Fruit fly (Drosophila melanogaster) whole organism, embryonic: ENCODE data around the gene CG13700.
A peak's percentile ranks its signal among the peaks of the same experiment; 100 is the strongest.

Experiments used
- B-H2 ChIP-seq: fragments of 200-800 bp; sonication (Bioruptor generic); optimal IDR thresholded peaks from 2 replicates; lab custom pipeline; 2018; ENCODE audit warnings: missing biosample characterization, mild to moderate bottlenecking, missing genetic modification characterization
- BEAF-32 ChIP-seq: fragments of 200-800 bp; sonication (Bioruptor generic); optimal IDR thresholded peaks from 3 replicates; lab custom pipeline; 2017; ENCODE audit warnings: missing biosample characterization, missing genetic modification characterization, mild to moderate bottlenecking, moderate library complexity, missing genetic modification reagents
- CG1024 ChIP-seq: fragments of 200-800 bp; sonication (Bioruptor generic); IDR thresholded peaks from 2 replicates; pipeline ENCODE4 v1.3.6; 2022; ENCODE audit warnings: missing biosample characterization, missing genetic modification characterization
- CG10366 ChIP-seq: fragments of 200-800 bp; sonication (Bioruptor generic); IDR thresholded peaks from 2 replicates; pipeline ENCODE4 v1.3.6; 2022; ENCODE audit warnings: missing biosample characterization, missing genetic modification characterization
- CG11696 ChIP-seq: fragments of 200-800 bp; sonication (Bioruptor generic); IDR thresholded peaks from 2 replicates; pipeline ENCODE4 v1.3.6; 2022; ENCODE audit warnings: missing biosample characterization, missing genetic modification characterization
- CG12071 ChIP-seq: fragments of 200-800 bp; sonication (Bioruptor generic); optimal IDR thresholded peaks from 3 replicates; lab custom pipeline; 2018; ENCODE audit warnings: missing biosample characterization, mild to moderate bottlenecking, missing genetic modification characterization
- CG12155 ChIP-seq: fragments of 200-800 bp; sonication (Bioruptor generic); optimal IDR thresholded peaks from 3 replicates; lab custom pipeline; 2016; ENCODE audit warnings: missing biosample characterization, missing genetic modification characterization
- CG12219 ChIP-seq: fragments of 200-800 bp; sonication (Bioruptor generic); optimal IDR thresholded peaks from 3 replicates; lab custom pipeline; 2018; ENCODE audit warnings: missing biosample characterization, mild to moderate bottlenecking, missing genetic modification characterization
- CG14710 ChIP-seq: fragments of 200-800 bp; sonication (Bioruptor generic); optimal IDR thresholded peaks from 3 replicates; lab custom pipeline; 2019; ENCODE audit warnings: missing biosample characterization, mild to moderate bottlenecking, missing genetic modification characterization, moderate library complexity
- CG15011 ChIP-seq: fragments of 200-800 bp; sonication (Bioruptor generic); optimal IDR thresholded peaks from 3 replicates; lab custom pipeline; 2018; ENCODE audit warnings: missing biosample characterization, mild to moderate bottlenecking, missing genetic modification characterization
- CG15514 ChIP-seq: fragments of 200-800 bp; sonication (Bioruptor generic); optimal IDR thresholded peaks from 3 replicates; lab custom pipeline; 2017; ENCODE audit warnings: missing biosample characterization, missing genetic modification characterization, mild to moderate bottlenecking, moderate library complexity, missing genetic modification reagents
- CG17612 ChIP-seq: fragments of 200-800 bp; sonication (Bioruptor generic); IDR thresholded peaks from 2 replicates; pipeline ENCODE4 v1.3.6; 2022; ENCODE audit warnings: missing biosample characterization, missing genetic modification characterization
- CG17802 ChIP-seq: fragments of 200-800 bp; sonication (Bioruptor generic); optimal IDR thresholded peaks from 2 replicates; lab custom pipeline; 2018; ENCODE audit warnings: missing biosample characterization, mild to moderate bottlenecking, missing genetic modification characterization, moderate library complexity
- CG3065 ChIP-seq: fragments of 200-800 bp; sonication (Bioruptor generic); optimal IDR thresholded peaks from 2 replicates; lab custom pipeline; 2016; ENCODE audit warnings: missing biosample characterization, missing genetic modification characterization
- CG31365 ChIP-seq: fragments of 200-800 bp; sonication (Bioruptor generic); optimal IDR thresholded peaks from 2 replicates; lab custom pipeline; 2018; ENCODE audit warnings: missing biosample characterization, mild to moderate bottlenecking, missing genetic modification characterization
- CG32767 ChIP-seq: fragments of 200-800 bp; sonication (Bioruptor generic); IDR thresholded peaks from 2 replicates; pipeline ENCODE4 v1.3.6; 2022; ENCODE audit warnings: missing biosample characterization, missing genetic modification characterization
- CG32772 ChIP-seq: fragments of 200-800 bp; sonication (Bioruptor generic); IDR thresholded peaks from 2 replicates; pipeline ENCODE4 v1.3.6; 2022; ENCODE audit warnings: missing biosample characterization, missing genetic modification characterization
- CG33557 ChIP-seq: fragments of 200-800 bp; sonication (Bioruptor generic); optimal IDR thresholded peaks from 2 replicates; lab custom pipeline; 2019; ENCODE audit warnings: missing biosample characterization, mild to moderate bottlenecking, missing genetic modification characterization, moderate library complexity
- CG4360 ChIP-seq: fragments of 200-800 bp; sonication (Bioruptor generic); IDR thresholded peaks from 2 replicates; pipeline ENCODE4 v1.3.6; 2022; ENCODE audit warnings: missing biosample characterization, missing genetic modification characterization
- CG4617 ChIP-seq: fragments of 200-800 bp; sonication (Bioruptor generic); optimal IDR thresholded peaks from 3 replicates; lab custom pipeline; 2016; ENCODE audit warnings: missing biosample characterization, missing genetic modification characterization, borderline replicate concordance
- CG4730 ChIP-seq: fragments of 200-800 bp; sonication (Bioruptor generic); IDR thresholded peaks from 2 replicates; pipeline ENCODE4 v1.3.6; 2022; ENCODE audit warnings: missing biosample characterization, missing genetic modification characterization
- CG5180 ChIP-seq: fragments of 200-800 bp; sonication (Bioruptor generic); optimal IDR thresholded peaks from 3 replicates; lab custom pipeline; 2017; ENCODE audit warnings: missing biosample characterization, missing genetic modification characterization, mild to moderate bottlenecking, moderate library complexity, missing genetic modification reagents
- CG6272 ChIP-seq: fragments of 200-800 bp; sonication (Bioruptor generic); IDR thresholded peaks from 2 replicates; pipeline ENCODE4 v1.3.6; 2022; ENCODE audit warnings: missing biosample characterization, missing genetic modification characterization
- CG6854 ChIP-seq: fragments of 200-800 bp; sonication (Bioruptor generic); optimal IDR thresholded peaks from 3 replicates; lab custom pipeline; 2017; ENCODE audit warnings: missing biosample characterization, mild to moderate bottlenecking, missing genetic modification characterization
- CG7928 ChIP-seq: fragments of 200-800 bp; sonication (Bioruptor generic); optimal IDR thresholded peaks from 2 replicates; lab custom pipeline; 2017; ENCODE audit warnings: missing biosample characterization, mild to moderate bottlenecking, missing genetic modification characterization
- CG9437 ChIP-seq: fragments of 200-800 bp; sonication (Bioruptor generic); optimal IDR thresholded peaks from 2 replicates; lab custom pipeline; 2018; ENCODE audit warnings: missing biosample characterization, mild to moderate bottlenecking, missing genetic modification characterization
- Dbx ChIP-seq: fragments of 200-800 bp; sonication (Bioruptor generic); IDR thresholded peaks from 3 replicates; pipeline ENCODE4 v1.3.6; 2022; ENCODE audit warnings: missing biosample characterization, missing genetic modification characterization
- Dll ChIP-seq: fragments of 200-800 bp; sonication (Bioruptor generic); IDR thresholded peaks from 4 replicates; pipeline ENCODE4 v1.3.6; 2022; ENCODE audit warnings: missing biosample characterization, missing genetic modification characterization; ENCODE audit not compliant: partially characterized antibody
- Dp ChIP-seq: fragments of 200-800 bp; sonication (Bioruptor generic); optimal IDR thresholded peaks from 2 replicates; lab custom pipeline; 2018; ENCODE audit warnings: missing biosample characterization, mild to moderate bottlenecking, missing genetic modification characterization, moderate library complexity
- ERR ChIP-seq: fragments of 200-800 bp; sonication (Bioruptor generic); optimal IDR thresholded peaks from 2 replicates; lab custom pipeline; 2016; ENCODE audit warnings: missing biosample characterization, missing genetic modification characterization
- Hmx ChIP-seq: fragments of 200-800 bp; sonication (Bioruptor generic); optimal IDR thresholded peaks from 2 replicates; lab custom pipeline; 2016; ENCODE audit warnings: missing biosample characterization, missing genetic modification characterization
- Hsf ChIP-seq: fragments of 200-800 bp; sonication (Bioruptor generic); optimal IDR thresholded peaks from 3 replicates; lab custom pipeline; 2016; ENCODE audit warnings: missing biosample characterization, missing genetic modification characterization
- PHDP ChIP-seq: fragments of 200-800 bp; sonication (Bioruptor generic); optimal IDR thresholded peaks from 3 replicates; lab custom pipeline; 2018; ENCODE audit warnings: missing biosample characterization, mild to moderate bottlenecking, missing genetic modification characterization, moderate library complexity
- Sry-δ ChIP-seq: fragments of 200-800 bp; sonication (Bioruptor generic); optimal IDR thresholded peaks from 2 replicates; lab custom pipeline; 2016; ENCODE audit warnings: missing biosample characterization, missing genetic modification characterization
- Xbp1 ChIP-seq: fragments of 200-800 bp; sonication (Bioruptor generic); optimal IDR thresholded peaks from 3 replicates; lab custom pipeline; 2016; ENCODE audit warnings: missing biosample characterization, mild to moderate bottlenecking, missing genetic modification characterization
- abd-A ChIP-seq: fragments of 200-800 bp; sonication (Bioruptor generic); optimal IDR thresholded peaks from 3 replicates; lab custom pipeline; 2019; ENCODE audit warnings: missing biosample characterization, mild to moderate bottlenecking, missing genetic modification characterization, moderate library complexity
- ap ChIP-seq: fragments of 200-800 bp; sonication (Bioruptor generic); IDR thresholded peaks from 2 replicates; pipeline ENCODE4 v1.3.6; 2022; ENCODE audit warnings: missing biosample characterization, missing genetic modification characterization
- bsh ChIP-seq, 2 experiments: fragments of 200-800 bp; sonication (Bioruptor generic); optimal IDR thresholded peaks; 2 replicates each; lab custom pipeline; 2017 to 2018; ENCODE audit warnings: mild to moderate bottlenecking in 2 of 2, missing biosample characterization in 2 of 2, missing genetic modification characterization in 2 of 2, moderate library complexity in 1 of 2
- chif ChIP-seq, 2 experiments: fragments of 200-800 bp; sonication (Bioruptor generic); optimal IDR thresholded peaks; 3 replicates each; lab custom pipeline; 2016; ENCODE audit warnings: missing biosample characterization in 2 of 2, missing genetic modification characterization in 2 of 2
- cwo ChIP-seq: fragments of 200-800 bp; sonication (Bioruptor generic); optimal IDR thresholded peaks from 3 replicates; lab custom pipeline; 2017; ENCODE audit warnings: missing biosample characterization, missing genetic modification characterization, mild to moderate bottlenecking, moderate library complexity, missing genetic modification reagents
- fd64A ChIP-seq: fragments of 200-800 bp; sonication (Bioruptor generic); optimal IDR thresholded peaks from 3 replicates; lab custom pipeline; 2018; ENCODE audit warnings: missing biosample characterization, mild to moderate bottlenecking, missing genetic modification characterization
- jing ChIP-seq: fragments of 200-800 bp; sonication (Bioruptor generic); optimal IDR thresholded peaks from 2 replicates; lab custom pipeline; 2018; ENCODE audit warnings: missing biosample characterization, mild to moderate bottlenecking, missing genetic modification characterization
- lab ChIP-seq: fragments of 200-800 bp; sonication (Bioruptor generic); optimal IDR thresholded peaks from 3 replicates; lab custom pipeline; 2017; ENCODE audit warnings: missing biosample characterization, missing genetic modification characterization, mild to moderate bottlenecking, moderate library complexity, missing genetic modification reagents
- lov ChIP-seq, 2 experiments: fragments of 200-800 bp in 1 of 2; fragments of >200 bp in 1 of 2; sonication (Bioruptor generic) in 1 of 2; IDR thresholded peaks in 1 of 2; optimal IDR thresholded peaks in 1 of 2; 2 replicates in 1 of 2; 3 replicates in 1 of 2; pipeline versions ENCODE4 v1.3.6 to Lab custom; 2017 to 2022; ENCODE audit warnings: missing biosample characterization in 1 of 2, missing genetic modification characterization in 1 of 2
- nerfin-1 ChIP-seq: fragments of 200-800 bp; sonication (Bioruptor generic); optimal IDR thresholded peaks from 3 replicates; lab custom pipeline; 2019; ENCODE audit warnings: missing biosample characterization, mild to moderate bottlenecking, missing genetic modification characterization, moderate library complexity
- phol ChIP-seq: fragments of 200-800 bp; sonication (Bioruptor generic); optimal IDR thresholded peaks from 3 replicates; lab custom pipeline; 2018; ENCODE audit warnings: missing biosample characterization, mild to moderate bottlenecking, missing genetic modification characterization, moderate library complexity
- pros ChIP-seq: fragments of 200-800 bp; sonication (Bioruptor generic); optimal IDR thresholded peaks from 3 replicates; lab custom pipeline; 2019; ENCODE audit warnings: missing biosample characterization, mild to moderate bottlenecking, missing genetic modification characterization, moderate library complexity
- repo ChIP-seq: fragments of 200-800 bp; sonication (Bioruptor generic); optimal IDR thresholded peaks from 2 replicates; lab custom pipeline; 2016; ENCODE audit warnings: missing biosample characterization, missing genetic modification characterization
- slbo ChIP-seq: fragments of 200-800 bp; sonication (Bioruptor generic); IDR thresholded peaks from 2 replicates; pipeline ENCODE4 v1.3.6; 2022; ENCODE audit warnings: missing biosample characterization, missing genetic modification characterization
- tna ChIP-seq: fragments of 200-800 bp; sonication (Bioruptor generic); IDR thresholded peaks from 2 replicates; pipeline ENCODE4 v1.3.6; 2022; ENCODE audit warnings: missing biosample characterization, missing genetic modification characterization; ENCODE audit not compliant: partially characterized antibody
- zfh1 ChIP-seq: fragments of 200-800 bp; sonication (Bioruptor generic); IDR thresholded peaks from 3 replicates; pipeline ENCODE4 v1.3.6; 2022; ENCODE audit warnings: missing biosample characterization, missing genetic modification characterization

The CG13700 gene

DNA sequence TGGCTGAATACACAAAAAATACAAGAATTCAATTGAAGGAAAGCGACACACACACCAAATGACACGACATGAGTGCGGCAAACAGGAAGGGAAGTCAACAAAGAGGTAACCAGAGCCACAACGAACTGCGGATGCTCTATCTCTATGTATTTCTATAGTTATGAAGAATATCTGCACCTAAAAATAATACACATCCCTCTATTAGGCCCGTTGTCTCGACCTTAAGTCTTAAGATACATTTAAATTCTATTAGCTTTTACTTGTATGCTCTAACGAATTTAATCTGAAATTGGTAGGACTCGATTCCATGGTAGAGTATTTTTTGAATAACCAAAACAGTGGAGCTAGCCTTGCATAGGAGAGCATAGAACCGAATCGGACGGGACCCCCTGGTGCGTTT lies 19.8 kb downstream of the CG13700 start (continued):
- TF ChIP-seq CG31365, result no peak
- peak; percentile 46 for TF ChIP-seq pros (GFP tag; lab: Kevin White, UChicago)
- TF ChIP-seq chif (GFP tag; optimal IDR thresholded peaks at IDR 0.05; lab: Kevin White, UChicago), result peak; percentile 92 to 97
- peak; percentile 82 for TF ChIP-seq CG4360 (GFP tag; lab: Robert Waterston, UW)
- peak; percentile 50 for TF ChIP-seq ERR
- peak; percentile 61 for TF ChIP-seq CG17802 (tag; lab: Kevin White, UChicago)
- peak; percentile 85 for TF ChIP-seq CG4730
- TF ChIP-seq B-H2, result no peak
- no peak for TF ChIP-seq tna (GFP tag; lab: Robert Waterston, UW)
- peak; percentile 34 for TF ChIP-seq CG12071
- TF ChIP-seq Dll (GFP tag; lab: Robert Waterston, UW), result no peak
- TF ChIP-seq repo (GFP tag; lab: Kevin White, UChicago), result peak; percentile 77
- peak; percentile 66 for TF ChIP-seq fd64A
- peak; percentile 71 for TF ChIP-seq lab (GFP tag; lab: Kevin White, UChicago)
- peak; percentile 70 for TF ChIP-seq CG9437
- peak; percentile 36 to 97 for TF ChIP-seq bsh (GFP tag; optimal IDR thresholded peaks at IDR 0.05; lab: Kevin White, UChicago)
- TF ChIP-seq cwo (GFP tag; lab: Kevin White, UChicago), result peak; percentile 38
- 0 out of 2 replicates have a peak, but pooled peaks have one; percentile 41 for TF ChIP-seq CG17612 (GFP tag; lab: Robert Waterston, UW)
- TF ChIP-seq Xbp1 (GFP tag; lab: Kevin White, UChicago), result peak; percentile 89
- no peak; the same call in none of the 2 replicates for TF ChIP-seq slbo (GFP tag; lab: Robert Waterston, UW)
- TF ChIP-seq CG3065 (GFP tag; lab: Kevin White, UChicago), result peak; percentile 58
- peak; percentile 79 for TF ChIP-seq CG1024 (GFP tag; lab: Robert Waterston, UW)
- peak; percentile 79 for TF ChIP-seq jing
- TF ChIP-seq CG33557 (GFP tag; lab: Kevin White, UChicago), result peak; percentile 99
- peak; percentile 61 for TF ChIP-seq CG15011 (GFP tag; lab: Kevin White, UChicago)
- peak; percentile 94 for TF ChIP-seq CG32767
- TF ChIP-seq CG4617 (GFP tag; lab: Kevin White, UChicago), result peak; percentile 52
- TF ChIP-seq zfh1 (GFP tag; lab: Robert Waterston, UW), result peak; percentile 97
- peak; percentile 72 for TF ChIP-seq CG5180 (GFP tag; lab: Kevin White, UChicago)
- peak; percentile 33 for TF ChIP-seq CG15514 (GFP tag; lab: Kevin White, UChicago)
- TF ChIP-seq CG6854 (GFP tag; lab: Kevin White, UChicago), result no peak
- TF ChIP-seq CG11696 (GFP tag; lab: Robert Waterston, UW), result peak; percentile 46; the same call in 1 of the 2 replicates
- peak; percentile 92 for TF ChIP-seq phol (tag; lab: Kevin White, UChicago)
- TF ChIP-seq nerfin-1 (tag; lab: Kevin White, UChicago), result peak; percentile 81
- TF ChIP-seq CG6272 (GFP tag; lab: Robert Waterston, UW), result no peak
- TF ChIP-seq CG14710 (tag; lab: Kevin White, UChicago), result peak; percentile 96
- peak; percentile 39 for TF ChIP-seq Hmx (GFP tag; lab: Kevin White, UChicago)
- TF ChIP-seq ap (GFP tag; lab: Robert Waterston, UW), result peak; percentile 70
- TF ChIP-seq CG32772 (GFP tag; lab: Robert Waterston, UW), result peak; percentile 89

- TF ChIP-seq Hsf (GFP tag; lab: Kevin White, UChicago) (no peak), CG12155 (GFP tag; lab: Kevin White, UChicago) (no peak), Sry-δ (GFP tag; lab: Kevin White, UChicago) (no peak), CG7928 (GFP tag; lab: Kevin White, UChicago) (no peak), PHDP (tag; lab: Kevin White, UChicago) (no peak), Dp (GFP tag; lab: Kevin White, UChicago) (no peak), CG12219 (no peak), slbo (GFP tag; lab: Robert Waterston, UW) (no peak), CG10366 (GFP tag; lab: Robert Waterston, UW) (no peak), Dbx (GFP tag; lab: Robert Waterston, UW) (no peak), lov (optimal IDR thresholded peaks at IDR 0.05; lab: Kevin White, UChicago) (no peak), lov (GFP tag; IDR thresholded peaks at IDR 0.05; lab: Robert Waterston, UW) (no peak), BEAF-32 (GFP tag; lab: Kevin White, UChicago) (no peak), abd-A (no peak)
Observed at dm6 chr3L:18276602-18277001, 24.5 kb downstream of the CG13700 start.
